Worm (Caenorhabditis elegans): ENCODE results near the gene D2021.4.

Gene D2021.4

DNA sequence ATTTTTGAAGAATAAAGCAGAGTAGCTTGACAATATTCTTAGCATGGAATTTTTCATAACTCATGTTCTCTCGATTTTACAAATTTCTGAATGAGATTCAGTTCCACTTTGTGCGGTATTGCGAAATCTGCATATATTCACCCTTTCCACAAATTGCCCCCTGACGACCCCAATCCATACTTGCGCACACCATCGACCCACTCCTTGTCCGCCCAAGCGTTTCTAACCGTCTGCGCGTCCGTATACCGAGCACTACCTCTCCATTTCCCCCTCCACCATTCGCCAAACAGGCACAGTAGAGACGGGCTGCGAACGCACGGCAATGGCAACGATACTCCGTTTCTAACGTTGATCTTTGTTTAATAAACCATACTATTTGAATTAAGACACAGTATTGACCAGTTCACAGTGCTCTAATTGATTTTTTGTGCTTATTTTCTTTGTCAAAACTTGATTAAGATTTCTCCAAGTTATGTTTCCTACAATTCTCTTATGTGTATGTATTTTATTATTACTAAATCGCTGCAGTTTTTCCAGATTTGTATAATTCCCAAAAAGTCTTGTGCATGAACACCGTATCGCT, 7.8 kb upstream of the D2021.4 start, which contains the start of gene utx-1:
Gene utx-1 (plus strand): TSS at position 533 of the 583 bp plus-strand sequence.
- TF ChIP-seq lsy-2 (tag; optimal IDR thresholded peaks at IDR 0.05) (peak in 1 of 2 experiments; percentile 17), nhr-23 (tag; optimal IDR thresholded peaks at IDR 0.05) (no peak), F13H6.1 (tag; optimal IDR thresholded peaks at IDR 0.05) (peak; percentile 39), nhr-21 (tag; optimal IDR thresholded peaks at IDR 0.05) (no peak), ceh-16 (tag; optimal IDR thresholded peaks at IDR 0.05) (no peak), lin-39 (tag; optimal IDR thresholded peaks at IDR 0.05) (no peak), mab-5 (tag; optimal IDR thresholded peaks at IDR 0.05) (no peak), ztf-11 (tag; optimal IDR thresholded peaks at IDR 0.05) (no peak), sma-3 (GFP tag; optimal IDR thresholded peaks at IDR 0.05) (peak; percentile 34), nhr-25 (tag; optimal IDR thresholded peaks at IDR 0.05) (peak; percentile 36), C34F6.9 (tag; optimal IDR thresholded peaks at IDR 0.05) (peak; percentile 11), peb-1 (tag; optimal IDR thresholded peaks at IDR 0.05) (no peak), Y55F3AM.14 (GFP tag; optimal IDR thresholded peaks at IDR 0.05) (no peak), nhr-129 (tag; optimal IDR thresholded peaks at IDR 0.05) (peak; percentile 39), alr-1 (tag; optimal IDR thresholded peaks at IDR 0.05) (no peak), snpc-4 (tag; optimal IDR thresholded peaks at IDR 0.05) (no peak), skn-1 (tag; optimal IDR thresholded peaks at IDR 0.05) (no peak), unc-55 (GFP tag; optimal IDR thresholded peaks at IDR 0.05) (peak; percentile 53), crh-2 (tag; optimal IDR thresholded peaks at IDR 0.05) (no peak), mdl-1 (tag; optimal IDR thresholded peaks at IDR 0.05) (no peak), elt-1 (tag; optimal IDR thresholded peaks at IDR 0.05) (no peak), nhr-77 (tag; optimal IDR thresholded peaks at IDR 0.05) (no peak), nhr-237 (tag; optimal IDR thresholded peaks at IDR 0.05) (no peak), nhr-11 (tag; optimal IDR thresholded peaks at IDR 0.05) (no peak), gmeb-1 (tag; optimal IDR thresholded peaks at IDR 0.05) (no peak), egl-27 (tag; optimal IDR thresholded peaks at IDR 0.05) (no peak), sma-9 (GFP tag; optimal IDR thresholded peaks at IDR 0.05) (no peak), sma-9 (tag; optimal IDR thresholded peaks at IDR 0.05) (no peak), blmp-1 (tag; optimal IDR thresholded peaks at IDR 0.05; ENCODE audit: insufficient read depth) (no peak), ztf-4 (tag; optimal IDR thresholded peaks at IDR 0.05) (no peak)

DNA sequence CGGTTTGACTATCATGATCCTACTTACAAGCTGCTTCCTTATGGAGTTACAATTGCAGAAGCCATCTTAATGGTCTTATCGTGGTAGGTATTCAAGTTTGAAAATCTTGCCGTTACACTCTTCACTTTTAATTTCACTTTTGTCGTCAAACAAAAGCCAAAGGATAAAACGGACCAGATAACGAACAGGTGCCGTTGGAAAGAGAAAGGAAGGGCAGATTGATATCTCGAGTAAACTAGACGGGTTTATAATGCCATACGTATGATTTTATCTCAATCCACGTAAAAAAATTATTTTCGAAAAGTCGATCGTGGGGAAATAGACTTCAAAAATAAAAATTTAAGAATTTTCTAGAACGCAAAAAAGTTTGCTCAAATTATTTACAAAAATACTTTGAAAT, 5.2 kb upstream of the D2021.4 start:
- TF ChIP-seq ama-1 (optimal IDR thresholded peaks at IDR 0.05) (no peak), ceh-16 (tag; optimal IDR thresholded peaks at IDR 0.05) (peak; percentile 45), nhr-11 (tag; optimal IDR thresholded peaks at IDR 0.05) (no peak), Y55F3AM.14 (GFP tag; optimal IDR thresholded peaks at IDR 0.05) (no peak), unc-62 (GFP tag; optimal IDR thresholded peaks at IDR 0.05) (no peak), unc-39 (tag; optimal IDR thresholded peaks at IDR 0.05) (no peak), mab-5 (tag; optimal IDR thresholded peaks at IDR 0.05) (no peak), unc-55 (GFP tag; optimal IDR thresholded peaks at IDR 0.05) (no peak), nhr-23 (tag; optimal IDR thresholded peaks at IDR 0.05) (no peak), nhr-12 (tag; optimal IDR thresholded peaks at IDR 0.05) (no peak), ztf-1 (GFP tag; conservative IDR thresholded peaks at IDR 0.05) (no peak), R02D3.7 (tag; optimal IDR thresholded peaks at IDR 0.05) (no peak), lsy-2 (tag; optimal IDR thresholded peaks at IDR 0.05) (no peak), blmp-1 (tag; optimal IDR thresholded peaks at IDR 0.05; ENCODE audit: insufficient read depth) (peak; percentile 83), elt-3 (tag; optimal IDR thresholded peaks at IDR 0.05) (no peak), peb-1 (tag; optimal IDR thresholded peaks at IDR 0.05) (no peak), aly-2 (tag; optimal IDR thresholded peaks at IDR 0.05) (no peak), elt-1 (tag; optimal IDR thresholded peaks at IDR 0.05) (no peak), nhr-25 (tag; optimal IDR thresholded peaks at IDR 0.05) (peak; percentile 49)

DNA sequence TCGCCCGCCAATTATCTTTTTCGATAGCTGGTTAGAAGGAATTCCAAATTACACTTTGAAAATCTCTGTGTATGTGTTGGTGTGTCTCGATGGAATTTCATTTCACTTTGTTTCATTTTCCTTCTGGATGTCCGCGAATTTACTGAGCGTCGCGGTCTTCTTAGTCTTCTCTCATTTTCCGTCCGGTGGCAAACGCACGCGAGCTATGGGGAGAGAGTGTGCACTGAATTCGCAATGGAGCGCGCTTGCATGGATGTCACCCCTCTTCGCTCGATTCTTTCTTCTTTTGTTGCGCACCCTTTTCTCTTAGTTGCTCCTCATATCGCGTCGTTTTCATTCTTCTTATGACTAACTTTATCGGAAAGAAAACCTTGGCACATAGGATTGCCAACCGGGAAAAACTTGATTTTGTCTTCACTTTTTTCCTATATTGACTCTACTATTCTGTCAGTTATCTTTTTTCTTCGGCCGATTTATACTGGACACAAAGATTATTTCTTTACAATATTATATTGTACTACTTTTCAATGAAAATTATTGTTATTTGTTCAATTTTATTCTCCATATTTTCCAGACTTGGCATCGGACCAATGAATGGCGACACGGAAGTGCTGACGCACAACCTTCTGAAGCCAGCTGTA, 2.9 kb upstream of the D2021.4 start, which contains the start of gene dhhc-14:
Gene dhhc-14 (plus strand): TSS at position 591 of the 641 bp plus-strand sequence.
- TF ChIP-seq unc-39 (tag; optimal IDR thresholded peaks at IDR 0.05) (no peak), F13H6.1 (tag; optimal IDR thresholded peaks at IDR 0.05) (peak; percentile 52), lin-11 (tag; optimal IDR thresholded peaks at IDR 0.05) (peak; percentile 64), mab-5 (tag; optimal IDR thresholded peaks at IDR 0.05) (no peak), ZK546.5 (tag; optimal IDR thresholded peaks at IDR 0.05) (no peak), C34F6.9 (tag; optimal IDR thresholded peaks at IDR 0.05) (peak; percentile 66), skn-1 (tag; optimal IDR thresholded peaks at IDR 0.05) (no peak), fos-1 (tag; optimal IDR thresholded peaks at IDR 0.05) (peak; percentile 48), mbf-1 (tag; optimal IDR thresholded peaks at IDR 0.05) (no peak), R02D3.7 (tag; optimal IDR thresholded peaks at IDR 0.05) (no peak), elt-3 (tag; optimal IDR thresholded peaks at IDR 0.05) (no peak), ztf-1 (GFP tag; conservative IDR thresholded peaks at IDR 0.05) (no peak), snpc-4 (tag; optimal IDR thresholded peaks at IDR 0.05) (peak; percentile 28), mdl-1 (tag; optimal IDR thresholded peaks at IDR 0.05) (peak in 1 of 2 experiments; percentile 69), nhr-129 (tag; optimal IDR thresholded peaks at IDR 0.05) (peak; percentile 76), dmd-4 (tag; optimal IDR thresholded peaks at IDR 0.05) (no peak), nhr-23 (tag; optimal IDR thresholded peaks at IDR 0.05) (no peak), unc-55 (GFP tag; optimal IDR thresholded peaks at IDR 0.05) (peak; percentile 76), lin-13 (GFP tag; optimal IDR thresholded peaks at IDR 0.05) (peak; percentile 42), ceh-16 (tag; optimal IDR thresholded peaks at IDR 0.05) (no peak), crh-2 (tag; optimal IDR thresholded peaks at IDR 0.05) (peak; percentile 46), sem-4 (tag; optimal IDR thresholded peaks at IDR 0.05) (peak; percentile 57), ztf-11 (tag; optimal IDR thresholded peaks at IDR 0.05) (no peak), peb-1 (tag; optimal IDR thresholded peaks at IDR 0.05) (no peak), lin-39 (tag; optimal IDR thresholded peaks at IDR 0.05) (no peak), gmeb-1 (tag; optimal IDR thresholded peaks at IDR 0.05) (no peak), lsy-2 (tag; optimal IDR thresholded peaks at IDR 0.05) (peak in 1 of 2 experiments; percentile 49), zag-1 (tag; optimal IDR thresholded peaks at IDR 0.05) (peak; percentile 66), sma-3 (GFP tag; optimal IDR thresholded peaks at IDR 0.05) (no peak)

Data from whole organism, L2 larva.